Worm (Caenorhabditis elegans): ENCODE data around the gene clec-144.

- TF ChIP-seq flt-1 (GFP tag; IDR thresholded peaks at IDR 0.05) (no peak), klf-2 (GFP tag; conservative IDR thresholded peaks at IDR 0.05) (no peak), cog-1 (tag; optimal IDR thresholded peaks at IDR 0.05) (no peak), ref-1 (GFP tag; conservative IDR thresholded peaks at IDR 0.05) (no peak), ztf-29 (GFP tag; IDR thresholded peaks at IDR 0.05) (no peak), med-1 (GFP tag; optimal IDR thresholded peaks at IDR 0.05; ENCODE audit: insufficient read depth) (no peak)
Observed at ce11 chrII:11835208-11835607, 2.8 kb upstream of the clec-144 start, which contains the start of gene T27D12.6.

All from whole organism, midembryonic.